Worm (Caenorhabditis elegans): ENCODE measurements around the gene C16B8.2.

The C16B8.2 gene

DNA sequence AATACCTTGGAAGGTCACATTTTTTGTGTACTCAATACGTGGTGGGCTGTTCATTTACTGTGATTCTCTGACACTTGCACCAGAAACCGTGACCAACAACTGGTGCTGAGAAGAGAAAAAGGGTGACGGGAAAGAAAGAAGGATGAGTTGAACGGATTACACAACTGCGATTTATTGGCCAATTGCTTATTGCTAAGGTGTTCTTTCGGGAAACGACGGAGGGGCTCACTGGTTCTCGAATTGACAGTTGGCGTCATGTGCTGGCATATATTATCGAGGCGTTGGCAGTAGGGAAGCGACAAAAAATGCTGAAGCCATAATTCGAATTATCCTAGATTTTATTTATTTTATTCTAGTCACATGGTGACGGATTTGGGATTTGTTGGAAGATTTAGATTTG is 7.9 kb upstream of the C16B8.2 start:
- TF ChIP-seq F39B2.1 (GFP tag; IDR thresholded peaks at IDR 0.05) (no peak), F52B5.7 (tag; optimal IDR thresholded peaks at IDR 0.05) (no peak), Y95B8A.8 (GFP tag; IDR thresholded peaks at IDR 0.05) (no peak), aptf-2 (GFP tag; conservative IDR thresholded peaks at IDR 0.05) (no peak)

DNA sequence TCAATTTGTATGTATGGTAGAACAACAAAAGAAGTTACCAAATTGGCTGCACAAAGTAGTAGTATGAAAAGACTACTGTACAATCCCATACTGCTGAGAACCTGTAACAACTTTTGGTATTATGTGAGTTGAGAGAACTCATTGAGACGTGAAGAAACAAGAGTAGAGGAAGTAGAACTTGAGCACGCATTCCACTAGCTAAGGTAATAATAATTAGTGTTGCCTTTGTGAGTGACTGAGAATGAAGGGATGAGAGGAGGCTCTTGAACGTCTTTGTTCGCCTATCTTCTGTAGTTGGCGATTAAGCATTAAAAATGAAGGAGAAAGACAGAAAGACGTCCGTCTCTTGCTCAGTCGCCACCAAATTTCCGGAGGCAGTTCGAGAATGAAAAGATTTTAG is 7.3 kb upstream of the C16B8.2 start, which contains the start of gene C16B8.4:
Gene C16B8.4 (minus strand): TSS at position 101 of the 400 bp plus-strand sequence.
- TF ChIP-seq madf-3 (GFP tag; IDR thresholded peaks at IDR 0.05) = no peak
- TF ChIP-seq cebp-1 (GFP tag; IDR thresholded peaks at IDR 0.05) = no peak
- no peak for TF ChIP-seq cebp-1 (tag; optimal IDR thresholded peaks at IDR 0.05)
- TF ChIP-seq somi-1 (GFP tag; optimal IDR thresholded peaks at IDR 0.05) = no peak
- no peak for TF ChIP-seq Y79H2A.3 (GFP tag; conservative IDR thresholded peaks at IDR 0.05)
- TF ChIP-seq B0336.3 (GFP tag; IDR thresholded peaks at IDR 0.05) = no peak
- TF ChIP-seq madf-8 (GFP tag; conservative IDR thresholded peaks at IDR 0.05) = no peak
- no peak for TF ChIP-seq lsy-27 (tag; optimal IDR thresholded peaks at IDR 0.05; ENCODE audit: borderline replicate concordance, insufficient read depth)
- TF ChIP-seq tbx-9 (tag; optimal IDR thresholded peaks at IDR 0.05; ENCODE audit: borderline replicate concordance) = no peak
- no peak for TF ChIP-seq ztf-28 (GFP tag; IDR thresholded peaks at IDR 0.05)
- TF ChIP-seq rcor-1 (GFP tag; IDR thresholded peaks at IDR 0.05) = no peak
- TF ChIP-seq nhr-27 (tag; optimal IDR thresholded peaks at IDR 0.05) = no peak
- no peak for TF ChIP-seq snpc-3.4 (tag; optimal IDR thresholded peaks at IDR 0.05)
- TF ChIP-seq bed-2 (GFP tag; IDR thresholded peaks at IDR 0.05) = no peak
- no peak for TF ChIP-seq atf-7 (tag; optimal IDR thresholded peaks at IDR 0.05)
- TF ChIP-seq let-526 (GFP tag; IDR thresholded peaks at IDR 0.05) = no peak
- no peak for TF ChIP-seq mes-4 (tag; optimal IDR thresholded peaks at IDR 0.05)
- TF ChIP-seq dpff-1 (tag; optimal IDR thresholded peaks at IDR 0.05) = no peak
- TF ChIP-seq nhr-179 (tag; optimal IDR thresholded peaks at IDR 0.05) = no peak
- TF ChIP-seq F52B5.7 (tag; optimal IDR thresholded peaks at IDR 0.05) = no peak

DNA sequence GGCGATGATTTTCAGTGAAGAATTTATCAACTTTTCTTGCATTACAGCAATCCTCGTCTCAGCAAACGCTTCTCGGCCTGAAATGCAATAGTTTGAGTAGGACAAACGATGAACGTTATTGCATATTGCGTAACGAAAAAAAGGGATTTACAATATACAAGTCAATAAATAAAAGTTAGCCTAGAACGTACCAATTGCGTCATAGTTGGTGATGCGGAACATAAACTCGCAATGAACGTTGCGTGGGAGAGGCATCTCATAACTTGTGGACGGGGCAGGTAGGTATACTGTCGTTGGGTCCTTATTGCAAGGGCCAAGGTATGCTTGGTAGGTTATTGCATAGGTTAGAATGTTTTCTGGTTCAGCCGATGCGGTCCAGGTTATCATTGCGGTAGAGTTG is 4.6 kb upstream of the C16B8.2 start:
- peak; percentile 20 for TF ChIP-seq zim-3 (tag; optimal IDR thresholded peaks at IDR 0.05)
- TF ChIP-seq lin-26 (GFP tag; IDR thresholded peaks at IDR 0.05) = no peak
- TF ChIP-seq hmg-20 (GFP tag; IDR thresholded peaks at IDR 0.05) = no peak
- TF ChIP-seq Y53G8AR.9 (GFP tag; conservative IDR thresholded peaks at IDR 0.05) = 0 out of 2 replicates have a peak, but pooled peaks have one; percentile 29

DNA sequence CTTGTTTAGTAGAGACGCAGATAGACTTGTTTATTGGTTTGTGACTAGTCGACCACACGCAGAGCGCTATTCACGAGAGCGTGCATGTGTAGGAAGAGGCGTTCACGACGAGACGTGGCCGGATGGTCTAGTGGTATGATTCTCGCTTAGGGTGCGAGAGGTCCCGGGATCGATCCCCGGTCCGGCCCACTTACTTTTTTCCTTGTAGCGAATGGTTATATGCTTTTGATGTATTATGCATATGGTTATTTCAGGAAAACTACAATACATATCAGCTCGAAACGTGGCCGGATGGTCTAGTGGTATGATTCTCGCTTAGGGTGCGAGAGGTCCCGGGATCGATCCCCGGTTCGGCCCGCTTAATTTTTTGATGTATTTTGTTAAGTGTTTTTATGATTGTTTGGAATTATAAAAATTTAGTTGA is 3.8 kb upstream of the C16B8.2 start:
- TF ChIP-seq ekl-4 (GFP tag; IDR thresholded peaks at IDR 0.05) = peak; percentile 87
- TF ChIP-seq let-607 (tag; optimal IDR thresholded peaks at IDR 0.05) = peak; percentile 37 to 46
- TF ChIP-seq nfyb-1 (GFP tag; IDR thresholded peaks at IDR 0.05) = peak; percentile 89
- TF ChIP-seq ceh-100 (GFP tag; IDR thresholded peaks at IDR 0.05) = peak; percentile 29; the same call in 1 of the 2 replicates
- TF ChIP-seq nhr-120 (GFP tag; IDR thresholded peaks at IDR 0.05) = peak; percentile 68; the same call in 1 of the 2 replicates
- peak; percentile 19 for TF ChIP-seq mes-4 (tag; optimal IDR thresholded peaks at IDR 0.05)
- peak; percentile 56 for TF ChIP-seq somi-1 (GFP tag; optimal IDR thresholded peaks at IDR 0.05)
- TF ChIP-seq ztf-28 (GFP tag; IDR thresholded peaks at IDR 0.05) = peak; percentile 83
- TF ChIP-seq ceh-79 (tag; optimal IDR thresholded peaks at IDR 0.05) = peak; percentile 77
- peak; percentile 82 for TF ChIP-seq C17E4.6 (GFP tag; IDR thresholded peaks at IDR 0.05)
- TF ChIP-seq ceh-58 (GFP tag; IDR thresholded peaks at IDR 0.05) = 0 out of 2 replicates have a peak, but pooled peaks have one; percentile 61
- TF ChIP-seq ztf-3 (GFP tag; optimal IDR thresholded peaks at IDR 0.05) = no peak
- TF ChIP-seq nhr-27 (tag; optimal IDR thresholded peaks at IDR 0.05) = no peak
- peak; percentile 75 for TF ChIP-seq K11D2.4 (GFP tag; IDR thresholded peaks at IDR 0.05)
- no peak for TF ChIP-seq F55B11.4 (tag; optimal IDR thresholded peaks at IDR 0.05; ENCODE audit: borderline replicate concordance, insufficient read depth)
- no peak for TF ChIP-seq repo-1 (tag; optimal IDR thresholded peaks at IDR 0.05)
- TF ChIP-seq let-526 (GFP tag; IDR thresholded peaks at IDR 0.05) = 0 out of 2 replicates have a peak, but pooled peaks have one; percentile 14
- TF ChIP-seq ccch-3 (GFP tag; optimal IDR thresholded peaks at IDR 0.05) = peak; percentile 7
- TF ChIP-seq madf-6 (GFP tag; IDR thresholded peaks at IDR 0.05) = peak; percentile 56
- peak; percentile 90 for TF ChIP-seq rcor-1 (GFP tag; IDR thresholded peaks at IDR 0.05)
- TF ChIP-seq Y67H2A.10 (GFP tag; conservative IDR thresholded peaks at IDR 0.05) = no peak
- TF ChIP-seq unc-62 (GFP tag; optimal IDR thresholded peaks at IDR 0.05) = no peak
- TF ChIP-seq madf-3 (GFP tag; IDR thresholded peaks at IDR 0.05) = 0 out of 2 replicates have a peak, but pooled peaks have one; percentile 68
- no peak for TF ChIP-seq lag-1 (GFP tag; IDR thresholded peaks at IDR 0.05)

All from whole organism, young adult.